Worm (Caenorhabditis elegans): Measurements from ENCODE around the gene dpy-28.
A peak's percentile ranks its signal among the peaks of the same experiment; 100 is the strongest.

Gene dpy-28

DNA sequence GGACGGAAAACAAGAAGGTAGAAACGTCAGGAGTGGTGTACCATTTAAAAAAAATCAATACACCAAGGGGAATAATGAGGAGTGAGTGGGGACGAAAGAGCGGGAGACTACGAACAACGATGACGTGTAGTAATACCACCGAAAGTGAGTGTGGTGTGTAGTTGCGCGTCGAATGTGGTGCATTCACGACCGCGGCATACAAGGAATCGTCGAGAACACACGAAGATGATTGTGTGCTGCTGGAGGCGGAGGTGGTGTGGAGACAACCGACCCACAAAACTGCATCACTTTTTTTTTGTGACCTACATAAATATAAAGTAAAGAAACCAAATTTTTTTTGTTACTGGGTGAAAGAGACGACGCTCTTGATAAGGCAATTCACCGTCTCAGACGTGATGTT is 55.4 kb downstream of the dpy-28 start (continued):
- TF ChIP-seq pqm-1 (tag; optimal IDR thresholded peaks at IDR 0.05) = no peak
- TF ChIP-seq ceh-8 (GFP tag; optimal IDR thresholded peaks at IDR 0.05) = peak; percentile 27
- TF ChIP-seq jun-1 (tag; optimal IDR thresholded peaks at IDR 0.05) = peak; percentile 38
- no peak for TF ChIP-seq zip-4 (GFP tag; optimal IDR thresholded peaks at IDR 0.05)
- no peak for TF ChIP-seq nhr-237 (tag; optimal IDR thresholded peaks at IDR 0.05)
- TF ChIP-seq F16B12.6 (tag; optimal IDR thresholded peaks at IDR 0.05) = peak; percentile 91
- peak; percentile 72 for TF ChIP-seq mep-1 (tag; optimal IDR thresholded peaks at IDR 0.05)
- TF ChIP-seq rnt-1 (tag; optimal IDR thresholded peaks at IDR 0.05) = peak; percentile 35
- peak in 1 of 3 experiments; percentile 67 for TF ChIP-seq ceh-82 (tag; optimal IDR thresholded peaks at IDR 0.05)
- no peak for TF ChIP-seq mef-2 (tag; optimal IDR thresholded peaks at IDR 0.05)
- no peak for TF ChIP-seq grh-1 (GFP tag; IDR thresholded peaks at IDR 0.05)
- TF ChIP-seq nhr-47 (tag; optimal IDR thresholded peaks at IDR 0.05) = peak; percentile 67
- TF ChIP-seq fkh-10 (GFP tag; optimal IDR thresholded peaks at IDR 0.05) = no peak
- peak; percentile 75 for TF ChIP-seq C16A3.4 (tag; optimal IDR thresholded peaks at IDR 0.05)
- peak in 1 of 2 experiments; percentile 48 for TF ChIP-seq mdl-1 (tag; optimal IDR thresholded peaks at IDR 0.05)
- TF ChIP-seq ztf-11 (tag; optimal IDR thresholded peaks at IDR 0.05) = peak in 1 of 2 experiments; percentile 8
- no peak for TF ChIP-seq ztf-4 (tag; optimal IDR thresholded peaks at IDR 0.05)
- no peak for TF ChIP-seq nhr-28 (tag; optimal IDR thresholded peaks at IDR 0.05)
- peak; percentile 46 for TF ChIP-seq fos-1 (tag; optimal IDR thresholded peaks at IDR 0.05)
- no peak for TF ChIP-seq pag-3 (tag; optimal IDR thresholded peaks at IDR 0.05; ENCODE audit: borderline replicate concordance, insufficient read depth)
- TF ChIP-seq C04F5.9 (tag; optimal IDR thresholded peaks at IDR 0.05) = no peak
- TF ChIP-seq ces-1 (GFP tag; optimal IDR thresholded peaks at IDR 0.05) = no peak
- no peak for TF ChIP-seq nhr-11 (tag; optimal IDR thresholded peaks at IDR 0.05)
- TF ChIP-seq ama-1 (optimal IDR thresholded peaks at IDR 0.05) = peak; percentile 48
- no peak for TF ChIP-seq hlh-4 (tag; optimal IDR thresholded peaks at IDR 0.05)
- no peak for TF ChIP-seq vab-15 (tag; optimal IDR thresholded peaks at IDR 0.05)
- no peak for TF ChIP-seq nhr-76 (tag; optimal IDR thresholded peaks at IDR 0.05)
- no peak for TF ChIP-seq nhr-84 (tag; optimal IDR thresholded peaks at IDR 0.05)
- no peak for TF ChIP-seq efl-3 (GFP tag; optimal IDR thresholded peaks at IDR 0.05)
- TF ChIP-seq isw-1 (GFP tag; IDR thresholded peaks at IDR 0.05) = 0 out of 2 replicates have a peak, but pooled peaks have one; percentile 2
- TF ChIP-seq dsc-1 (tag; optimal IDR thresholded peaks at IDR 0.05) = no peak
- peak; percentile 25; the same call in 1 of the 2 replicates for TF ChIP-seq nhr-19 (GFP tag; conservative IDR thresholded peaks at IDR 0.05)

DNA sequence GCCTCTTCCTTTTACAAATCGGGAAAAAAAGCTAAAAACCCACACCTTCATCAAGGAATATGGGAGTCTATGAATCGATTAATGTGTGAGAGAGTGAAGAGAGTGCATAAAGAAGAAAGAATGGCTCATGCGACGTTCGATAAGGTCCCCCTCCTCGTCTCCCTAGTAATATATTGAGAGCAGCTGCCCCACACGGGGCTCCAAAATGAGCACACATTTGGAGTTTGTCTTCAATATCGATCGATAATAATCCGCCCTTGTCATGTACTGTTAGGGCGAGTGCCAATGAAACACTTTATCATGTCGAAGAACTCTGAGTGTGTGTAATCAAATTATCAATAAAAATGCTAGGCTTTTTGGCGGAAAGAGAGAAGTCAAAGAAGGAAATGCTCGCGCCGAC is 56.3 kb downstream of the dpy-28 start:
- TF ChIP-seq pax-3 (tag; optimal IDR thresholded peaks at IDR 0.05) (peak; percentile 11), swsn-7 (tag; optimal IDR thresholded peaks at IDR 0.05) (no peak), fos-1 (tag; optimal IDR thresholded peaks at IDR 0.05) (no peak), pqm-1 (tag; optimal IDR thresholded peaks at IDR 0.05) (no peak), efl-1 (optimal IDR thresholded peaks at IDR 0.05) (no peak), efl-1 (GFP tag; optimal IDR thresholded peaks at IDR 0.05 in 1 of 2) (peak in 1 of 2 experiments; percentile 80), unc-62 (GFP tag; optimal IDR thresholded peaks at IDR 0.05) (no peak), fkh-10 (GFP tag; optimal IDR thresholded peaks at IDR 0.05) (no peak), skn-1 (tag; optimal IDR thresholded peaks at IDR 0.05) (no peak), ceh-90 (tag; optimal IDR thresholded peaks at IDR 0.05) (no peak), vab-15 (tag; optimal IDR thresholded peaks at IDR 0.05) (no peak), nhr-12 (tag; optimal IDR thresholded peaks at IDR 0.05) (no peak), irx-1 (tag; optimal IDR thresholded peaks at IDR 0.05) (no peak), elt-2 (tag; optimal IDR thresholded peaks at IDR 0.05) (peak; percentile 34), lir-3 (tag; optimal IDR thresholded peaks at IDR 0.05; ENCODE audit: poor library complexity) (no peak)
